Worm (Caenorhabditis elegans) whole organism, young adult: ENCODE data around the gene F57A10.4.

Experiments
- B0035.1 ChIP-seq: sonication (generic microtip); optimal IDR thresholded peaks from 2 replicates; lab custom pipeline; 2016; ENCODE audit warnings: missing genetic modification characterization, mild to moderate bottlenecking, missing compliant biosample characterization, missing genotype, missing genetic modification reagents
- B0261.1 ChIP-seq: sonication (generic microtip); optimal IDR thresholded peaks from 2 replicates; lab custom pipeline; 2016; ENCODE audit warnings: mild to moderate bottlenecking, missing genetic modification characterization, moderate library complexity, missing compliant biosample characterization
- C17E4.6 ChIP-seq: fragments of 200-800 bp; sonication (Bioruptor generic); IDR thresholded peaks from 2 replicates; pipeline ENCODE4 v1.3.6; 2022; ENCODE audit warnings: missing genetic modification reagents, missing genetic modification characterization, missing compliant biosample characterization
- D2030.7 ChIP-seq: fragments of 200-800 bp; sonication (Bioruptor generic); IDR thresholded peaks from 2 replicates; pipeline ENCODE4 v1.3.6; 2022; ENCODE audit warnings: missing genetic modification reagents, missing genetic modification characterization, missing compliant biosample characterization
- F10E7.11 ChIP-seq: sonication (generic microtip); optimal IDR thresholded peaks from 2 replicates; lab custom pipeline; 2017; ENCODE audit warnings: mild to moderate bottlenecking, missing genetic modification characterization, moderate library complexity, missing compliant biosample characterization
- F57A8.1 ChIP-seq: fragments of 200-800 bp; sonication (Bioruptor generic); optimal IDR thresholded peaks from 2 replicates; lab custom pipeline; 2018; ENCODE audit warnings: mild to moderate bottlenecking, missing genetic modification characterization, moderate library complexity, missing compliant biosample characterization
- Y53F4B.3 ChIP-seq: fragments of 200-800 bp; sonication (Bioruptor generic); IDR thresholded peaks from 2 replicates; pipeline ENCODE4 v1.3.6; 2022; ENCODE audit warnings: missing genetic modification reagents, missing genetic modification characterization, missing compliant biosample characterization
- aptf-2 ChIP-seq: fragments of 200-800 bp; sonication (Bioruptor generic); conservative IDR thresholded peaks from 2 replicates; pipeline ENCODE4 v1.3.6; 2022; ENCODE audit warnings: missing genetic modification reagents, missing genetic modification characterization, missing compliant biosample characterization
- bed-1 ChIP-seq: fragments of 200-800 bp; sonication (Bioruptor generic); IDR thresholded peaks from 2 replicates; pipeline ENCODE4 v1.3.6; 2022; ENCODE audit warnings: missing genetic modification reagents, missing genetic modification characterization, missing compliant biosample characterization
- cebp-1 ChIP-seq, 2 experiments: fragments of 200-800 bp in 1 of 2; sonication (Bioruptor generic) in 1 of 2; sonication (generic microtip) in 1 of 2; IDR thresholded peaks in 1 of 2; optimal IDR thresholded peaks in 1 of 2; 2 replicates each; pipeline versions ENCODE4 v1.3.6 to Lab custom; 2017 to 2022; ENCODE audit warnings: missing compliant biosample characterization in 2 of 2, missing genetic modification characterization in 2 of 2, mild to moderate bottlenecking in 1 of 2, missing genetic modification reagents in 1 of 2, moderate library complexity in 1 of 2
- ceh-100 ChIP-seq: fragments of 200-800 bp; sonication (Bioruptor generic); IDR thresholded peaks from 2 replicates; pipeline ENCODE4 v1.3.6; 2022; ENCODE audit warnings: missing genetic modification reagents, missing genetic modification characterization, missing compliant biosample characterization
- ceh-91 ChIP-seq: fragments of 200-800 bp; sonication (Bioruptor generic); IDR thresholded peaks from 2 replicates; pipeline ENCODE4 v1.3.6; 2022; ENCODE audit warnings: missing genetic modification reagents, missing genetic modification characterization, missing compliant biosample characterization
- die-1 ChIP-seq: sonication (generic microtip); optimal IDR thresholded peaks from 2 replicates; lab custom pipeline; 2016; ENCODE audit warnings: missing genotype, mild to moderate bottlenecking, missing genetic modification characterization, missing compliant biosample characterization
- dox-1 ChIP-seq: fragments of 200-800 bp; sonication (Bioruptor generic); IDR thresholded peaks from 2 replicates; pipeline ENCODE4 v1.3.6; 2022; ENCODE audit warnings: missing genetic modification reagents, missing genetic modification characterization, missing compliant biosample characterization
- dpff-1 ChIP-seq: sonication (generic microtip); optimal IDR thresholded peaks from 2 replicates; lab custom pipeline; 2017; ENCODE audit warnings: mild to moderate bottlenecking, missing genetic modification characterization, missing compliant biosample characterization
- dpl-1 ChIP-seq: fragments of 150-350 bp; optimal IDR thresholded peaks from 2 replicates; lab custom pipeline; 2014; ENCODE audit warnings: missing biosample characterization, missing genetic modification reagents, missing genetic modification characterization
- efl-1 ChIP-seq: fragments of 150-350 bp; optimal IDR thresholded peaks from 2 replicates; lab custom pipeline; 2014; ENCODE audit warnings: missing biosample characterization, missing genetic modification reagents, missing genetic modification characterization
- egrh-3 ChIP-seq: fragments of 200-800 bp; sonication (Bioruptor generic); IDR thresholded peaks from 2 replicates; pipeline ENCODE4 v1.3.6; 2022; ENCODE audit warnings: missing genetic modification reagents, missing genetic modification characterization, missing compliant biosample characterization
- ets-4 ChIP-seq: fragments of 200-800 bp; sonication (Bioruptor generic); optimal IDR thresholded peaks from 2 replicates; lab custom pipeline; 2018; ENCODE audit warnings: mild to moderate bottlenecking, missing genetic modification characterization, missing compliant biosample characterization
- fkh-3 ChIP-seq: sonication (generic microtip); optimal IDR thresholded peaks from 2 replicates; lab custom pipeline; 2016; ENCODE audit warnings: mild to moderate bottlenecking, missing genetic modification characterization, missing compliant biosample characterization
- hlh-26 ChIP-seq: fragments of 200-800 bp; sonication (Bioruptor generic); conservative IDR thresholded peaks from 2 replicates; pipeline ENCODE4 v1.3.6; 2022; ENCODE audit warnings: missing genetic modification reagents, missing genetic modification characterization, missing compliant biosample characterization
- hmg-20 ChIP-seq: fragments of 200-800 bp; sonication (Bioruptor generic); IDR thresholded peaks from 2 replicates; pipeline ENCODE4 v1.3.6; 2022; ENCODE audit warnings: missing genetic modification reagents, missing genetic modification characterization, missing compliant biosample characterization
- hrde-1 ChIP-seq: sonication (generic microtip); optimal IDR thresholded peaks from 2 replicates; lab custom pipeline; 2016; ENCODE audit warnings: missing genetic modification characterization, mild to moderate bottlenecking, missing compliant biosample characterization, moderate library complexity, missing genotype, missing genetic modification reagents, borderline replicate concordance
- lag-1 ChIP-seq: fragments of 200-800 bp; sonication (Bioruptor generic); IDR thresholded peaks from 2 replicates; pipeline ENCODE4 v1.3.6; 2022; ENCODE audit warnings: missing genetic modification reagents, missing genetic modification characterization, missing compliant biosample characterization
- let-526 ChIP-seq: fragments of 200-800 bp; sonication (Bioruptor generic); IDR thresholded peaks from 2 replicates; pipeline ENCODE4 v1.3.6; 2022; ENCODE audit warnings: missing genetic modification reagents, missing genetic modification characterization, missing compliant biosample characterization
- lir-1 ChIP-seq: fragments of 200-800 bp; sonication (Bioruptor generic); conservative IDR thresholded peaks from 2 replicates; pipeline ENCODE4 v1.3.6; 2022; ENCODE audit warnings: missing genetic modification reagents, missing genetic modification characterization, missing compliant biosample characterization
- madf-6 ChIP-seq: fragments of 200-800 bp; sonication (Bioruptor generic); IDR thresholded peaks from 2 replicates; pipeline ENCODE4 v1.3.6; 2022; ENCODE audit warnings: missing genetic modification reagents, missing genetic modification characterization, missing compliant biosample characterization
- madf-8 ChIP-seq: fragments of 200-800 bp; sonication (Bioruptor generic); conservative IDR thresholded peaks from 2 replicates; pipeline ENCODE4 v1.3.6; 2022; ENCODE audit warnings: missing genetic modification reagents, missing genetic modification characterization, missing compliant biosample characterization
- mcd-1 ChIP-seq: fragments of 200-800 bp; sonication (Bioruptor generic); IDR thresholded peaks from 2 replicates; pipeline ENCODE4 v1.3.6; 2022; ENCODE audit warnings: missing genetic modification reagents, missing genetic modification characterization, missing compliant biosample characterization
- mes-4 ChIP-seq: sonication (generic microtip); optimal IDR thresholded peaks from 2 replicates; lab custom pipeline; 2016; ENCODE audit warnings: missing genotype, missing genetic modification characterization, missing compliant biosample characterization
- nhr-90 ChIP-seq: sonication (generic microtip); optimal IDR thresholded peaks from 2 replicates; lab custom pipeline; 2016; ENCODE audit warnings: missing genotype, mild to moderate bottlenecking, missing genetic modification characterization, missing compliant biosample characterization
- pbrm-1 ChIP-seq: fragments of 200-800 bp; sonication (Bioruptor generic); IDR thresholded peaks from 2 replicates; pipeline ENCODE4 v1.3.6; 2022; ENCODE audit warnings: missing genetic modification reagents, missing genetic modification characterization, missing compliant biosample characterization
- rec-8 ChIP-seq, 2 experiments: sonication (generic microtip); optimal IDR thresholded peaks; 2 replicates each; lab custom pipeline; 2016; ENCODE audit warnings: mild to moderate bottlenecking in 2 of 2, missing genetic modification characterization in 2 of 2, missing genetic modification reagents in 2 of 2, missing genotype in 2 of 2, missing biosample characterization in 1 of 2, missing compliant biosample characterization in 1 of 2, moderate library complexity in 1 of 2
- sdz-38 ChIP-seq: sonication (generic microtip); optimal IDR thresholded peaks from 2 replicates; lab custom pipeline; 2016; ENCODE audit warnings: missing genotype, missing genetic modification characterization, missing compliant biosample characterization
- snpc-4 ChIP-seq, 5 experiments: fragments of 150-350 bp in 1 of 5; sonication (generic microtip) in 4 of 5; optimal IDR thresholded peaks; 2 replicates each; lab custom pipeline; 2014 to 2018; ENCODE audit warnings: missing genetic modification characterization in 5 of 5, missing biosample characterization in 3 of 5, antibody characterized with exemption in 2 of 5, mild to moderate bottlenecking in 2 of 5, missing compliant biosample characterization in 2 of 5, missing genotype in 2 of 5, moderate library complexity in 2 of 5, missing genetic modification reagents in 1 of 5
- unc-62 ChIP-seq: fragments of 150-350 bp; optimal IDR thresholded peaks from 2 replicates; lab custom pipeline; 2014; ENCODE audit warnings: missing biosample characterization, missing genetic modification reagents, missing genetic modification characterization
- xnd-1 ChIP-seq: sonication (generic microtip); optimal IDR thresholded peaks from 2 replicates; lab custom pipeline; 2016; ENCODE audit warnings: missing genotype, missing genetic modification reagents, missing genetic modification characterization, missing compliant biosample characterization
- zim-3 ChIP-seq: sonication (generic microtip); optimal IDR thresholded peaks from 2 replicates; lab custom pipeline; 2017; ENCODE audit warnings: mild to moderate bottlenecking, missing genetic modification characterization, moderate library complexity, missing compliant biosample characterization
- ztf-18 ChIP-seq: sonication (generic microtip); optimal IDR thresholded peaks from 2 replicates; lab custom pipeline; 2016; ENCODE audit warnings: missing genotype, mild to moderate bottlenecking, missing genetic modification characterization, missing compliant biosample characterization
- ztf-22 ChIP-seq: fragments of 200-800 bp; sonication (Bioruptor generic); optimal IDR thresholded peaks from 2 replicates; lab custom pipeline; 2018; ENCODE audit warnings: mild to moderate bottlenecking, missing genetic modification characterization, moderate library complexity, missing compliant biosample characterization
- ztf-25 ChIP-seq: fragments of 200-800 bp; sonication (Bioruptor generic); IDR thresholded peaks from 2 replicates; pipeline ENCODE4 v1.3.6; 2022; ENCODE audit warnings: missing genetic modification reagents, missing genetic modification characterization, missing compliant biosample characterization
- ztf-26 ChIP-seq: sonication (generic microtip); optimal IDR thresholded peaks from 2 replicates; lab custom pipeline; 2017; ENCODE audit warnings: missing genetic modification characterization, missing compliant biosample characterization
- ztf-28 ChIP-seq: fragments of 200-800 bp; sonication (Bioruptor generic); IDR thresholded peaks from 2 replicates; pipeline ENCODE4 v1.3.6; 2022; ENCODE audit warnings: missing genetic modification reagents, missing genetic modification characterization, missing compliant biosample characterization

The F57A10.4 gene

DNA sequence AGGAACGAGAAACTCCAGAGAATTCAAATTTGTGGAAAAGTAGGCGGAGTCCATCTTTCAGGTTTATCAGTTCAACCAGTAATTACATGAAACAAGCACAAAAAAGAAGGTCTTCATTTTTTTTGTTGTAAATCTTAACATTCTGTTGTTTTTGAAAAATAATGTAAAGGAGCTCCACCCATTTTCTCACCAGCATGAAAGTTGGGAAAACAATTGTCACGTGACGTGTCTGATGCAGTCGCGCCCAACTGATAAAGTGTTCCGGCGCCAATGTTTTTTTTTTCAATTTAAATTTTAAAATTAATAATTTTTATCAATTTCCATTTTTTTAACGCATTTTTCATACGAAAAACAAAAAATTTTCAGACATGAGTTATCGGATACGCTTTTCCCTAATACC is at the start of gene F57A10.4:
Gene F57A10.4 (plus strand): TSS at position 367 of the 400 bp plus-strand sequence.
- peak; percentile 35 for TF ChIP-seq ztf-18 (tag; lab: Kevin White, UChicago)
- peak; percentile 38; the same call in 1 of the 2 replicates for TF ChIP-seq madf-6
- no peak for TF ChIP-seq sdz-38 (tag; lab: Kevin White, UChicago)
- TF ChIP-seq ceh-100 (GFP tag; lab: Robert Waterston, UW) = peak; percentile 85
- peak; percentile 46; the same call in 1 of the 2 replicates for TF ChIP-seq D2030.7 (GFP tag; lab: Robert Waterston, UW)
- TF ChIP-seq ceh-91 (GFP tag; lab: Robert Waterston, UW) = peak; percentile 29; the same call in 1 of the 2 replicates
- TF ChIP-seq B0035.1 (tag; lab: Kevin White, UChicago) = no peak
- peak; percentile 45 for TF ChIP-seq efl-1 (GFP tag; lab: Kevin White, UChicago)
- peak; percentile 36; the same call in 1 of the 2 replicates for TF ChIP-seq mcd-1

DNA sequence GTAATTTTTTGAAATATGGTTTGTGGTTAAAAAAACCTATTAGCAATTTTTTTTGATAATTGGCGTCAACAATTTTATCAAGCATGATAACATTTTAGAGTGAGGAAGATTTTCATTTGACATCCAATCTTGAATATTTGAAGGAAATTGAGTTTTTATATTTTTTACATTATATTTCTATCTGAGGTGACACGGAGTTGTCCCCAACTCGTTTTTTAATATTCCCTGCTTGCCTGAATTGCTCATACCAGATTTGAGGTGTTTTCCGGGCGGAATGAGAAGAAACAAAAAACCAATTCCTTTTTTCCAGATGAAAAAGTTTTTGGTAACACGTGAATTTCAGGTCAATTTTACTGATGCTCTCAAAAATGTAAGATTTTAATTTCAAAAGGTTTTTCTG is 49.7 kb upstream of the F57A10.4 start, which contains the start of gene Y6E2A.7:
Gene Y6E2A.7 (plus strand): TSS at position 301 of the 400 bp plus-strand sequence.
- TF ChIP-seq nhr-90 (tag; lab: Kevin White, UChicago) (no peak), rec-8 (tag; optimal IDR thresholded peaks at IDR 0.05; lab: Kevin White, UChicago) (no peak), bed-1 (no peak), hlh-26 (GFP tag; lab: Robert Waterston, UW) (no peak), lag-1 (GFP tag; lab: Robert Waterston, UW) (no peak), pbrm-1 (GFP tag; lab: Robert Waterston, UW) (no peak), snpc-4 (GFP tag; optimal IDR thresholded peaks at IDR 0.05; lab: Kevin White, UChicago) (no peak), snpc-4 (tag; optimal IDR thresholded peaks at IDR 0.05; lab: Kevin White, UChicago) (no peak), Y53F4B.3 (GFP tag; lab: Robert Waterston, UW) (no peak), dpl-1 (GFP tag; lab: Kevin White, UChicago) (no peak), ztf-28 (GFP tag; lab: Robert Waterston, UW) (no peak), ztf-25 (GFP tag; lab: Robert Waterston, UW) (no peak), xnd-1 (no peak), egrh-3 (GFP tag; lab: Robert Waterston, UW) (no peak)

DNA sequence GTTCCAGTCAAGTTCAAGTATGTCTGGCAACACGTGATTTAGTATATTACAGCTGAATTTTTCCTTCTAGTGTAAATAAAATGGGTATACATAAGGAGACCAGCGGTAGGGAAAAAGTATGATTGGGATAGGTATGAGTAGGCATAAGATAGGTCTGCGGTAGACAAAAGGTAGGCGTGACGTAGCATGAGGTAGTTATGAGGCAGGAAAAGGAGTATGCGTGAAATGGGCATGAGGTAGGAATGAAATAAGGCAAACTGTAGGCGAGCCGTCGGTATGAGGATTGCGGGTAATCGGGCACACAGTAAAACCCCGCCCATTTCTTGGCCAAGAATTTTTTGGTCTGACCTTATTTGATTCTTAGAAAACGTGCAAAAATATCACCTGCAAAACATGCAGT is 47.8 kb upstream of the F57A10.4 start:
- no peak for TF ChIP-seq Y53F4B.3 (GFP tag; lab: Robert Waterston, UW)
- no peak for TF ChIP-seq die-1 (tag; lab: Kevin White, UChicago)
- TF ChIP-seq zim-3 (tag; lab: Kevin White, UChicago) = no peak
- no peak for TF ChIP-seq F10E7.11 (tag; lab: Kevin White, UChicago)
- TF ChIP-seq B0261.1 (tag; lab: Kevin White, UChicago) = no peak
- TF ChIP-seq rec-8 (tag; optimal IDR thresholded peaks at IDR 0.05; lab: Kevin White, UChicago) = no peak
- TF ChIP-seq dpff-1 (tag; lab: Kevin White, UChicago) = no peak
- TF ChIP-seq xnd-1 = no peak
- TF ChIP-seq dpl-1 (GFP tag; lab: Kevin White, UChicago) = no peak
- TF ChIP-seq ztf-22 = no peak
- no peak for TF ChIP-seq lir-1 (GFP tag; lab: Robert Waterston, UW)
- no peak for TF ChIP-seq C17E4.6 (GFP tag; lab: Robert Waterston, UW)
- TF ChIP-seq F57A8.1 (GFP tag; lab: Kevin White, UChicago) = no peak
- TF ChIP-seq lag-1 (GFP tag; lab: Robert Waterston, UW) = no peak
- no peak for TF ChIP-seq dox-1 (GFP tag; lab: Robert Waterston, UW)
- no peak for TF ChIP-seq hmg-20 (GFP tag; lab: Robert Waterston, UW)

DNA sequence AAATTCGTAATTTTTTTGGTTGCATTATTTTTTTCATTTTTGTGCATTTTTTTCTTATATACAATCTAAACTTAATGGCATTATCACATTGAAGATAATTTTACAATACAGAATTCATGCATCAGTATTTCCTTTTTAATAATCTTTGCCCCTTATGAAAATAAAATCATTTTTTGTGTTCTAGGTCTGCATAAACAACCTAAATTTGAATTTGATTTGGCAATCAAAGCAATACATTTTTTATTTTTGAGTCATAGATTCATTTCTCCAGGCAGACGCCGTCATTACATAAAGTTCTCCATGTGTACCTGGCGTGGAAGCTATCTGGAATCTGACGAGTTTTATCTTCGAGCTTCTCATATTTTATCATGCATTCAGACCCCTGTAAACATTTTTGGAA is 47.4 kb upstream of the F57A10.4 start, which contains the start of gene srh-140:
Gene srh-140 (plus strand): TSS at position 301 of the 400 bp plus-strand sequence.
- TF ChIP-seq let-526 (GFP tag; lab: Robert Waterston, UW) = no peak
- no peak for TF ChIP-seq hrde-1 (tag; lab: Kevin White, UChicago)
- TF ChIP-seq mes-4 = no peak
- TF ChIP-seq ets-4 (GFP tag; lab: Kevin White, UChicago) = no peak
- TF ChIP-seq die-1 (tag; lab: Kevin White, UChicago) = no peak
- no peak for TF ChIP-seq ztf-26 (tag; lab: Kevin White, UChicago)
- no peak for TF ChIP-seq fkh-3 (tag; lab: Kevin White, UChicago)
- TF ChIP-seq sdz-38 (tag; lab: Kevin White, UChicago) = no peak
- TF ChIP-seq aptf-2 (GFP tag; lab: Robert Waterston, UW) = no peak
- no peak for TF ChIP-seq D2030.7 (GFP tag; lab: Robert Waterston, UW)
- no peak for TF ChIP-seq madf-8 (GFP tag; lab: Robert Waterston, UW)
- no peak for TF ChIP-seq cebp-1 (GFP tag; IDR thresholded peaks at IDR 0.05; lab: Robert Waterston, UW)
- no peak for TF ChIP-seq cebp-1 (tag; optimal IDR thresholded peaks at IDR 0.05; lab: Kevin White, UChicago)
- TF ChIP-seq unc-62 = no peak
